Fruit fly (Drosophila melanogaster) whole organism, adult: Measurements from ENCODE around the gene CG6171.

Experiments used
- CG11617 ChIP-seq: fragments of 200-800 bp; sonication (Bioruptor generic); optimal IDR thresholded peaks from 2 replicates; lab custom pipeline; 2017; ENCODE audit warnings: mild to moderate bottlenecking, missing biosample characterization, missing genetic modification reagents, missing genetic modification characterization
- CG12768 ChIP-seq: fragments of 200-800 bp; sonication (Bioruptor generic); optimal IDR thresholded peaks from 2 replicates; lab custom pipeline; 2017; ENCODE audit warnings: missing biosample characterization, missing genetic modification characterization, mild to moderate bottlenecking, moderate library complexity, missing genetic modification reagents
- CG14711 ChIP-seq: fragments of 200-800 bp; sonication (Bioruptor generic); optimal IDR thresholded peaks from 2 replicates; lab custom pipeline; 2018; ENCODE audit warnings: missing biosample characterization, mild to moderate bottlenecking, missing genetic modification characterization, moderate library complexity
- CG1620 ChIP-seq: fragments of 200-800 bp; sonication (Bioruptor generic); optimal IDR thresholded peaks from 2 replicates; lab custom pipeline; 2016; ENCODE audit warnings: missing biosample characterization, missing genetic modification characterization
- CG33017 ChIP-seq: fragments of 200-800 bp; sonication (Bioruptor generic); optimal IDR thresholded peaks from 2 replicates; lab custom pipeline; 2018; ENCODE audit warnings: missing biosample characterization, mild to moderate bottlenecking, missing genetic modification characterization, moderate library complexity
- CG5204 ChIP-seq: fragments of 200-800 bp; sonication (Bioruptor generic); optimal IDR thresholded peaks from 2 replicates; lab custom pipeline; 2016; ENCODE audit warnings: missing biosample characterization, missing genetic modification characterization
- CG7045 ChIP-seq: fragments of 200-800 bp; sonication (Bioruptor generic); optimal IDR thresholded peaks from 2 replicates; lab custom pipeline; 2017; ENCODE audit warnings: missing biosample characterization, mild to moderate bottlenecking, missing genetic modification characterization
- CG7101 ChIP-seq: fragments of 200-800 bp; sonication (Bioruptor generic); optimal IDR thresholded peaks from 2 replicates; lab custom pipeline; 2018; ENCODE audit warnings: missing biosample characterization, mild to moderate bottlenecking, missing genetic modification characterization, moderate library complexity
- Clk ChIP-seq: fragments of 200-800 bp; sonication (Bioruptor generic); optimal IDR thresholded peaks from 2 replicates; lab custom pipeline; 2017; ENCODE audit warnings: missing biosample characterization, missing genetic modification characterization
- Crg-1 ChIP-seq: fragments of 200-800 bp; sonication (Bioruptor generic); optimal IDR thresholded peaks from 2 replicates; lab custom pipeline; 2016; ENCODE audit warnings: missing biosample characterization, missing genetic modification characterization
- Hr96 ChIP-seq: fragments of 200-800 bp; sonication (Bioruptor generic); optimal IDR thresholded peaks from 2 replicates; lab custom pipeline; 2016; ENCODE audit warnings: missing biosample characterization, missing genetic modification characterization
- Mnt ChIP-seq: fragments of 200-800 bp; sonication (Bioruptor generic); optimal IDR thresholded peaks from 2 replicates; lab custom pipeline; 2016; ENCODE audit warnings: missing biosample characterization, mild to moderate bottlenecking, missing genetic modification characterization
- bab1 ChIP-seq: fragments of 200-800 bp; sonication (Bioruptor generic); optimal IDR thresholded peaks from 3 replicates; lab custom pipeline; 2019; ENCODE audit warnings: missing biosample characterization, mild to moderate bottlenecking, missing genetic modification characterization, moderate library complexity
- cic ChIP-seq: fragments of 200-800 bp; sonication (Bioruptor generic); optimal IDR thresholded peaks from 2 replicates; lab custom pipeline; 2017; ENCODE audit warnings: missing biosample characterization, mild to moderate bottlenecking, missing genetic modification characterization, moderate library complexity
- cnc ChIP-seq, 2 experiments: fragments of >200 bp; optimal IDR thresholded peaks; 2 replicates each; lab custom pipeline; 2017
- kay ChIP-seq: fragments of 200-800 bp; sonication (Bioruptor generic); peaks from one replicate; lab custom pipeline; 2016; ENCODE audit warnings: missing biosample characterization, missing genetic modification characterization, borderline replicate concordance
- ovo ChIP-seq: fragments of 200-800 bp; sonication (Bioruptor generic); optimal IDR thresholded peaks from 2 replicates; lab custom pipeline; 2016; ENCODE audit warnings: missing biosample characterization, missing genetic modification characterization
- pad ChIP-seq: fragments of 200-800 bp; sonication (Bioruptor generic); optimal IDR thresholded peaks from 3 replicates; lab custom pipeline; 2017; ENCODE audit warnings: missing biosample characterization, missing genetic modification characterization, mild to moderate bottlenecking, moderate library complexity, missing genetic modification reagents
- tj ChIP-seq: fragments of 200-800 bp; sonication (Bioruptor generic); optimal IDR thresholded peaks from 3 replicates; lab custom pipeline; 2017; ENCODE audit warnings: missing biosample characterization, mild to moderate bottlenecking, missing genetic modification characterization, moderate library complexity
- toe ChIP-seq: fragments of 200-800 bp; sonication (Bioruptor generic); optimal IDR thresholded peaks from 2 replicates; lab custom pipeline; 2016; ENCODE audit warnings: missing biosample characterization, missing genetic modification characterization

The CG6171 gene

dm6 chr3R:15407020-15407501 is 43.4 kb upstream of the CG6171 start, which contains the start of gene CG6125:
Gene CG6125 (minus strand): TSS chr3R:15407070.
- TF ChIP-seq CG11617 (no peak), CG7045 (no peak), bab1 (GFP tag; lab: Kevin White, UChicago) (no peak), CG14711 (tag; lab: Kevin White, UChicago) (no peak), CG7101 (tag; lab: Kevin White, UChicago) (no peak), CG12768 (GFP tag; lab: Kevin White, UChicago) (peak; percentile 69), Hr96 (GFP tag; lab: Kevin White, UChicago) (no peak), CG33017 (no peak), cic (GFP tag; lab: Kevin White, UChicago) (peak; percentile 8), tj (GFP tag; lab: Kevin White, UChicago) (no peak), pad (GFP tag; lab: Kevin White, UChicago) (no peak), ovo (GFP tag; lab: Kevin White, UChicago) (no peak), kay (GFP tag; lab: Kevin White, UChicago) (no peak), cnc (optimal IDR thresholded peaks at IDR 0.05; lab: Kevin White, UChicago) (no peak), Clk (GFP tag; lab: Kevin White, UChicago) (no peak), CG5204 (GFP tag; lab: Kevin White, UChicago) (no peak), CG1620 (GFP tag; lab: Kevin White, UChicago) (no peak), Crg-1 (no peak)

- TF ChIP-seq toe (no peak), Crg-1 (no peak), kay (GFP tag; lab: Kevin White, UChicago) (no peak), cic (GFP tag; lab: Kevin White, UChicago) (no peak), Clk (GFP tag; lab: Kevin White, UChicago) (no peak), CG33017 (no peak), CG11617 (no peak), CG14711 (tag; lab: Kevin White, UChicago) (no peak), CG5204 (GFP tag; lab: Kevin White, UChicago) (no peak), Mnt (GFP tag; lab: Kevin White, UChicago) (no peak)
These were observed 42.7 kb upstream of the CG6171 start for dm6 chr3R:15406393-15406792.

- no peak for TF ChIP-seq tj (GFP tag; lab: Kevin White, UChicago)
- peak; percentile 84 for TF ChIP-seq CG12768 (GFP tag; lab: Kevin White, UChicago)
- TF ChIP-seq Hr96 (GFP tag; lab: Kevin White, UChicago): no peak
- TF ChIP-seq cic (GFP tag; lab: Kevin White, UChicago): peak; percentile 82
- TF ChIP-seq pad (GFP tag; lab: Kevin White, UChicago): peak; percentile 51
- peak; percentile 1 for TF ChIP-seq Mnt (GFP tag; lab: Kevin White, UChicago)
- TF ChIP-seq CG1620 (GFP tag; lab: Kevin White, UChicago): no peak
- peak; percentile 65 for TF ChIP-seq toe
- peak; percentile 38 for TF ChIP-seq CG33017
- peak; percentile 85 for TF ChIP-seq CG7045
- peak; percentile 2 for TF ChIP-seq ovo (GFP tag; lab: Kevin White, UChicago)
- no peak for TF ChIP-seq bab1 (GFP tag; lab: Kevin White, UChicago)
- peak; percentile 83 for TF ChIP-seq kay (GFP tag; lab: Kevin White, UChicago)
- TF ChIP-seq Clk (GFP tag; lab: Kevin White, UChicago): peak; percentile 46
- peak; percentile 41 for TF ChIP-seq CG14711 (tag; lab: Kevin White, UChicago)
- TF ChIP-seq cnc (optimal IDR thresholded peaks at IDR 0.05; lab: Kevin White, UChicago): no peak
- peak; percentile 14 for TF ChIP-seq CG11617
- peak; percentile 26 for TF ChIP-seq CG5204 (GFP tag; lab: Kevin White, UChicago)
- TF ChIP-seq Crg-1: no peak
- peak; percentile 53 for TF ChIP-seq CG7101 (tag; lab: Kevin White, UChicago)
These were observed 39.0 kb upstream of the CG6171 start for dm6 chr3R:15402654-15403053.

dm6 chr3R:15393206-15393805 is 29.6 kb upstream of the CG6171 start:
- TF ChIP-seq Mnt (GFP tag; lab: Kevin White, UChicago) (no peak), CG1620 (GFP tag; lab: Kevin White, UChicago) (no peak), tj (GFP tag; lab: Kevin White, UChicago) (no peak), Crg-1 (no peak), cic (GFP tag; lab: Kevin White, UChicago) (no peak), cnc (optimal IDR thresholded peaks at IDR 0.05; lab: Kevin White, UChicago) (no peak), CG11617 (no peak), pad (GFP tag; lab: Kevin White, UChicago) (no peak), CG5204 (GFP tag; lab: Kevin White, UChicago) (no peak)

dm6 chr3R:15382851-15383250 is 19.2 kb upstream of the CG6171 start, which contains the start of gene h-cup:
Gene h-cup (minus strand): TSS chr3R:15382951.
- TF ChIP-seq ovo (GFP tag; lab: Kevin White, UChicago): no peak
- TF ChIP-seq cic (GFP tag; lab: Kevin White, UChicago): no peak
- no peak for TF ChIP-seq pad (GFP tag; lab: Kevin White, UChicago)

dm6 chr3R:15379071-15379470 is 15.4 kb upstream of the CG6171 start:
- TF ChIP-seq cic (GFP tag; lab: Kevin White, UChicago) (no peak), pad (GFP tag; lab: Kevin White, UChicago) (no peak), Crg-1 (no peak), CG11617 (no peak)
